Fruit fly (Drosophila melanogaster): Measurements from ENCODE around the gene CG2540.

dm6 chrX:12673833-12674541 lies 44.3 kb downstream of the CG2540 start:
- TF ChIP-seq Dll (optimal IDR thresholded peaks at IDR 0.05) (no peak), pan (optimal IDR thresholded peaks at IDR 0.05) (no peak), usp (GFP tag; optimal IDR thresholded peaks at IDR 0.05) (no peak), psq (optimal IDR thresholded peaks at IDR 0.05) (no peak), CG8478 (optimal IDR thresholded peaks at IDR 0.05) (no peak), EcR (GFP tag; optimal IDR thresholded peaks at IDR 0.05) (no peak)
